Fruit fly (Drosophila melanogaster) whole organism, embryonic: ENCODE measurements around the gene pim.

Source experiments
- Abd-B ChIP-seq: fragments of 200-800 bp; sonication (Bioruptor generic); optimal IDR thresholded peaks from 2 replicates; lab custom pipeline; 2018; ENCODE audit warnings: missing biosample characterization, mild to moderate bottlenecking, missing genetic modification characterization, moderate library complexity
- Asciz ChIP-seq: fragments of 200-800 bp; sonication (Bioruptor generic); optimal IDR thresholded peaks from 2 replicates; lab custom pipeline; 2017; ENCODE audit warnings: missing biosample characterization, mild to moderate bottlenecking, missing genetic modification characterization, missing genetic modification reagents
- CG10366 ChIP-seq: fragments of 200-800 bp; sonication (Bioruptor generic); IDR thresholded peaks from 2 replicates; pipeline ENCODE4 v1.3.6; 2022; ENCODE audit warnings: missing biosample characterization, missing genetic modification characterization
- CG11247 ChIP-seq: fragments of 200-800 bp; sonication (Bioruptor generic); IDR thresholded peaks from 2 replicates; pipeline ENCODE4 v1.3.6; 2022; ENCODE audit warnings: missing biosample characterization, missing genetic modification characterization
- CG12299 ChIP-seq: fragments of 200-800 bp; sonication (Bioruptor generic); optimal IDR thresholded peaks from 2 replicates; lab custom pipeline; 2018; ENCODE audit warnings: missing biosample characterization, mild to moderate bottlenecking, missing genetic modification characterization
- CG12659 ChIP-seq: fragments of 200-800 bp; sonication (Bioruptor generic); optimal IDR thresholded peaks from 3 replicates; lab custom pipeline; 2017; ENCODE audit warnings: mild to moderate bottlenecking, missing biosample characterization, missing genetic modification reagents, missing genetic modification characterization
- CG17568 ChIP-seq: fragments of 200-800 bp; sonication (Bioruptor generic); optimal IDR thresholded peaks from 2 replicates; lab custom pipeline; 2018; ENCODE audit warnings: missing biosample characterization, mild to moderate bottlenecking, missing genetic modification characterization, moderate library complexity
- CG17912 ChIP-seq: fragments of 200-800 bp; sonication (Bioruptor generic); optimal IDR thresholded peaks from 2 replicates; lab custom pipeline; 2018; ENCODE audit warnings: missing biosample characterization, mild to moderate bottlenecking, missing genetic modification characterization
- CG18764 ChIP-seq: fragments of 200-800 bp; sonication (Bioruptor generic); optimal IDR thresholded peaks from 3 replicates; lab custom pipeline; 2016; ENCODE audit warnings: missing biosample characterization, missing genetic modification characterization
- CG2202 ChIP-seq: fragments of 200-800 bp; sonication (Bioruptor generic); optimal IDR thresholded peaks from 2 replicates; lab custom pipeline; 2018; ENCODE audit warnings: missing biosample characterization, mild to moderate bottlenecking, missing genetic modification characterization
- CG31388 ChIP-seq: fragments of 200-800 bp; sonication (Bioruptor generic); optimal IDR thresholded peaks from 2 replicates; lab custom pipeline; 2016; ENCODE audit warnings: missing biosample characterization, missing genetic modification characterization
- CG3163 ChIP-seq: fragments of 200-800 bp; sonication (Bioruptor generic); optimal IDR thresholded peaks from 3 replicates; lab custom pipeline; 2016; ENCODE audit warnings: missing biosample characterization, missing genetic modification characterization
- CG6175 ChIP-seq: fragments of 200-800 bp; sonication (Bioruptor generic); IDR thresholded peaks from 3 replicates; pipeline ENCODE4 v1.3.6; 2022; ENCODE audit warnings: missing biosample characterization, missing genetic modification characterization
- CG6791 ChIP-seq: fragments of 200-800 bp; sonication (Bioruptor generic); IDR thresholded peaks from 3 replicates; pipeline ENCODE4 v1.3.6; 2022; ENCODE audit warnings: missing biosample characterization, missing genetic modification characterization; ENCODE audit not compliant: partially characterized antibody
- CG7745 ChIP-seq: fragments of 200-800 bp; sonication (Bioruptor generic); optimal IDR thresholded peaks from 2 replicates; lab custom pipeline; 2018; ENCODE audit warnings: missing biosample characterization, mild to moderate bottlenecking, missing genetic modification characterization, moderate library complexity
- CG7786 ChIP-seq: fragments of 200-800 bp; sonication (Bioruptor generic); optimal IDR thresholded peaks from 2 replicates; lab custom pipeline; 2016; ENCODE audit warnings: missing biosample characterization, missing genetic modification characterization
- CG7928 ChIP-seq: fragments of 200-800 bp; sonication (Bioruptor generic); optimal IDR thresholded peaks from 2 replicates; lab custom pipeline; 2017; ENCODE audit warnings: missing biosample characterization, mild to moderate bottlenecking, missing genetic modification characterization
- CG8478 ChIP-seq: fragments of >200 bp; optimal IDR thresholded peaks from 2 replicates; lab custom pipeline; 2018
- Dad ChIP-seq: fragments of 200-800 bp; sonication (Bioruptor generic); optimal IDR thresholded peaks from 3 replicates; lab custom pipeline; 2016; ENCODE audit warnings: missing biosample characterization, missing genetic modification characterization
- ERR ChIP-seq: fragments of 200-800 bp; sonication (Bioruptor generic); optimal IDR thresholded peaks from 2 replicates; lab custom pipeline; 2016; ENCODE audit warnings: missing biosample characterization, missing genetic modification characterization
- Ets65A ChIP-seq: fragments of 200-800 bp; sonication (Bioruptor generic); peaks from one replicate; lab custom pipeline; 2016; ENCODE audit warnings: missing biosample characterization, missing genetic modification characterization
- Gug ChIP-seq: fragments of 200-800 bp; sonication (Bioruptor generic); IDR thresholded peaks from 4 replicates; pipeline ENCODE4 v1.3.6; 2022; ENCODE audit warnings: missing biosample characterization, missing genetic modification characterization
- HLH54F ChIP-seq: fragments of 200-800 bp; sonication (Bioruptor generic); optimal IDR thresholded peaks from 3 replicates; lab custom pipeline; 2016; ENCODE audit warnings: missing biosample characterization, missing genetic modification characterization
- HmgZ ChIP-seq: fragments of 200-800 bp; sonication (Bioruptor generic); optimal IDR thresholded peaks from 2 replicates; lab custom pipeline; 2018; ENCODE audit warnings: missing biosample characterization, mild to moderate bottlenecking, missing genetic modification characterization
- MBD-R2 ChIP-seq: fragments of 200-800 bp; sonication (Bioruptor generic); IDR thresholded peaks from 2 replicates; pipeline ENCODE4 v1.3.6; 2022; ENCODE audit warnings: missing biosample characterization, missing genetic modification characterization
- MESR4 ChIP-seq: fragments of 200-800 bp; sonication (Bioruptor generic); optimal IDR thresholded peaks from 2 replicates; lab custom pipeline; 2018; ENCODE audit warnings: missing biosample characterization, mild to moderate bottlenecking, missing genetic modification characterization, moderate library complexity
- NfI ChIP-seq: fragments of 200-800 bp; sonication (Bioruptor generic); optimal IDR thresholded peaks from 3 replicates; lab custom pipeline; 2018; ENCODE audit warnings: missing biosample characterization, mild to moderate bottlenecking, missing genetic modification characterization, moderate library complexity
- Pdp1 ChIP-seq, 2 experiments: fragments of 200-800 bp; sonication (Bioruptor generic); optimal IDR thresholded peaks; 3 replicates each; lab custom pipeline; 2016; ENCODE audit warnings: missing biosample characterization in 2 of 2, missing genetic modification characterization in 2 of 2, mild to moderate bottlenecking in 1 of 2, moderate library complexity in 1 of 2
- Side ChIP-seq: fragments of 200-800 bp; sonication (Bioruptor generic); optimal IDR thresholded peaks from 2 replicates; lab custom pipeline; 2016; ENCODE audit warnings: missing biosample characterization, missing genetic modification characterization
- Usf ChIP-seq: fragments of 200-800 bp; sonication (Bioruptor generic); optimal IDR thresholded peaks from 2 replicates; lab custom pipeline; 2017; ENCODE audit warnings: missing genotype, missing biosample characterization, missing genetic modification characterization
- ac ChIP-seq: fragments of 200-800 bp; sonication (Bioruptor generic); optimal IDR thresholded peaks from 3 replicates; lab custom pipeline; 2017; ENCODE audit warnings: missing biosample characterization, mild to moderate bottlenecking, missing genetic modification characterization
- gcm ChIP-seq: fragments of 200-800 bp; sonication (Bioruptor generic); optimal IDR thresholded peaks from 2 replicates; lab custom pipeline; 2019; ENCODE audit warnings: missing biosample characterization, mild to moderate bottlenecking, missing genetic modification characterization, moderate library complexity
- gem ChIP-seq: fragments of 200-800 bp; sonication (Bioruptor generic); optimal IDR thresholded peaks from 2 replicates; lab custom pipeline; 2019; ENCODE audit warnings: missing biosample characterization, mild to moderate bottlenecking, missing genetic modification characterization, moderate library complexity
- gsb ChIP-seq: fragments of 200-800 bp; sonication (Bioruptor generic); IDR thresholded peaks from 2 replicates; pipeline ENCODE4 v1.3.6; 2022; ENCODE audit warnings: missing biosample characterization, missing genetic modification characterization
- lilli ChIP-seq: fragments of 200-800 bp; sonication (Bioruptor generic); optimal IDR thresholded peaks from 3 replicates; lab custom pipeline; 2016; ENCODE audit warnings: missing biosample characterization, missing genetic modification characterization
- lola ChIP-seq, 3 experiments: fragments of >200 bp in 2 of 3; fragments of 200-800 bp in 1 of 3; sonication (Bioruptor generic) in 1 of 3; optimal IDR thresholded peaks; 2 replicates each; lab custom pipeline; 2017 to 2019; ENCODE audit warnings: missing biosample characterization in 3 of 3, missing genetic modification characterization in 3 of 3, mild to moderate bottlenecking in 1 of 3, moderate library complexity in 1 of 3
- peb ChIP-seq: fragments of 200-800 bp; sonication (Bioruptor generic); IDR thresholded peaks from 2 replicates; pipeline ENCODE4 v1.3.6; 2022; ENCODE audit warnings: missing biosample characterization, missing genetic modification characterization
- pho ChIP-seq: fragments of 200-800 bp; sonication (Bioruptor generic); optimal IDR thresholded peaks from 2 replicates; lab custom pipeline; 2016; ENCODE audit warnings: missing biosample characterization, missing genetic modification characterization
- repo ChIP-seq: fragments of 200-800 bp; sonication (Bioruptor generic); optimal IDR thresholded peaks from 2 replicates; lab custom pipeline; 2016; ENCODE audit warnings: missing biosample characterization, missing genetic modification characterization
- sqz ChIP-seq: fragments of 200-800 bp; sonication (Bioruptor generic); optimal IDR thresholded peaks from 3 replicates; lab custom pipeline; 2018; ENCODE audit warnings: missing biosample characterization, mild to moderate bottlenecking, missing genetic modification characterization
- tap ChIP-seq: fragments of 200-800 bp; optimal IDR thresholded peaks from 3 replicates; lab custom pipeline; 2019; ENCODE audit warnings: missing biosample characterization, mild to moderate bottlenecking, missing genetic modification characterization, moderate library complexity
- tgo ChIP-seq: fragments of 200-800 bp; sonication (Bioruptor generic); IDR thresholded peaks from 3 replicates; pipeline ENCODE4 v1.3.6; 2022; ENCODE audit warnings: missing biosample characterization, missing genetic modification characterization
- tin ChIP-seq: fragments of 200-800 bp; sonication (Bioruptor generic); optimal IDR thresholded peaks from 3 replicates; lab custom pipeline; 2016; ENCODE audit warnings: missing biosample characterization, missing genetic modification characterization
- toy ChIP-seq: fragments of 200-800 bp; sonication (Bioruptor generic); IDR thresholded peaks from 2 replicates; pipeline ENCODE4 v1.3.6; 2022; ENCODE audit warnings: missing biosample characterization, missing genetic modification characterization
- tup ChIP-seq: fragments of 200-800 bp; sonication (Bioruptor generic); optimal IDR thresholded peaks from 2 replicates; lab custom pipeline; 2016; ENCODE audit warnings: missing biosample characterization, mild to moderate bottlenecking, missing genetic modification characterization, moderate library complexity
- twi ChIP-seq: fragments of 200-800 bp; optimal IDR thresholded peaks from 2 replicates; lab custom pipeline; 2019; ENCODE audit warnings: missing biosample characterization, mild to moderate bottlenecking, missing genetic modification characterization, moderate library complexity

Gene pim

dm6 chr2L:10386208-10386805 lies 23.5 kb downstream of the pim start, which contains the start of the genes Cdk1 and mRpS7 (continued):
- TF ChIP-seq lola (GFP tag; optimal IDR thresholded peaks at IDR 0.05; lab: Kevin White, UChicago) (peak in 1 of 3 experiments; percentile 72), CG6791 (no peak), lilli (peak; percentile 71), CG12299 (tag; lab: Kevin White, UChicago) (peak; percentile 32), tin (peak; percentile 66), gem (tag; lab: Kevin White, UChicago) (peak; percentile 90), CG8478 (lab: Kevin White, UChicago) (no peak), Ets65A (GFP tag; lab: Kevin White, UChicago) (peak; percentile 85), CG10366 (GFP tag; lab: Robert Waterston, UW) (peak; percentile 69; the same call in 1 of the 2 replicates), sqz (GFP tag; lab: Kevin White, UChicago) (peak; percentile 39), tap (tag; lab: Kevin White, UChicago) (peak; percentile 61), CG3163 (GFP tag; lab: Kevin White, UChicago) (peak; percentile 8), CG7786 (GFP tag; lab: Kevin White, UChicago) (peak; percentile 47), NfI (GFP tag; lab: Kevin White, UChicago) (peak; percentile 76), MBD-R2 (0 out of 2 replicates have a peak, but pooled peaks have one; percentile 18), ac (no peak), repo (GFP tag; lab: Kevin White, UChicago) (no peak), tup (GFP tag; lab: Kevin White, UChicago) (no peak), CG11247 (GFP tag; lab: Robert Waterston, UW) (peak; percentile 43; the same call in 1 of the 2 replicates), CG7745 (tag; lab: Kevin White, UChicago) (no peak), Dad (peak; percentile 21), HmgZ (tag; lab: Kevin White, UChicago) (peak; percentile 51), Usf (GFP tag; lab: Kevin White, UChicago) (peak; percentile 40)

DNA sequence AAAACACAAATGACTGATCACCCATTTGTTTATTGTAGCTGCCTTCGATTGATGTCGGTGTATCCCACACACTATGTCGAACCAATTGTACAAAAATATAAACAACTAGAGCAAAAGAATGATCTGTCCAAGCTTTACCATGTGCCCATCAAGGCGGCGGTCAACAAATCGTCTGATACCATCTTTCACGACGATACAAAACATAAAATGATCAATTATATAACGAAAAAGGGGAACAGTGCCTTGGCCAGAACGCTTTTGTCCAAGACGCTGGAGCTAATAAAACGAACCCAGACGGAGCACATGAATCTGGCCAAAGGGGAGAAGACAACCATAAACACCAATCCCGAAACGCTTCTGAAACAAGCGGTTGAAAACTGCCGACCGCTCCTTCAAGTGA lies 24.0 kb downstream of the pim start:
- TF ChIP-seq tgo (no peak), Pdp1 (GFP tag; optimal IDR thresholded peaks at IDR 0.05; lab: Kevin White, UChicago) (peak in 1 of 2 experiments; percentile 93), gcm (GFP tag; lab: Kevin White, UChicago) (no peak), CG12659 (GFP tag; lab: Kevin White, UChicago) (no peak), MESR4 (peak; percentile 49)

- TF ChIP-seq CG17912 (GFP tag; lab: Kevin White, UChicago) (peak; percentile 32), twi (tag; lab: Kevin White, UChicago) (peak; percentile 43), CG17568 (GFP tag; lab: Kevin White, UChicago) (peak; percentile 24), lilli (peak; percentile 70), CG7928 (GFP tag; lab: Kevin White, UChicago) (no peak), CG31388 (GFP tag; lab: Kevin White, UChicago) (peak; percentile 7), CG2202 (tag; lab: Kevin White, UChicago) (no peak), Side (GFP tag; lab: Kevin White, UChicago) (peak; percentile 38), peb (GFP tag; lab: Robert Waterston, UW) (peak; percentile 31; the same call in 1 of the 2 replicates), toy (GFP tag; lab: Robert Waterston, UW) (no peak), CG6175 (GFP tag; lab: Robert Waterston, UW) (no peak), ERR (GFP tag; lab: Kevin White, UChicago) (no peak), gsb (GFP tag; lab: Robert Waterston, UW) (no peak), pho (GFP tag; lab: Kevin White, UChicago) (peak; percentile 73), CG18764 (GFP tag; lab: Kevin White, UChicago) (peak; percentile 33), Abd-B (no peak), Asciz (peak; percentile 23), HLH54F (GFP tag; lab: Kevin White, UChicago) (peak; percentile 65), gcm (GFP tag; lab: Kevin White, UChicago) (no peak), Gug (peak; percentile 62; the same call in 3 of the 4 replicates)
These were observed 25.3 kb downstream of the pim start, which contains the start of gene da for dm6 chr2L:10387869-10388726. TSS of gene da (plus strand) at chr2L:10388105.
